Worm (Caenorhabditis elegans) whole organism, midembryonic: Measurements from ENCODE around the gene C08B6.5.

Experiments used
- T22C8.4 ChIP-seq: fragments of 200-800 bp; sonication (Bioruptor generic); IDR thresholded peaks from 2 replicates; pipeline ENCODE4 v1.3.6; 2022; ENCODE audit warnings: missing genetic modification characterization, missing compliant biosample characterization
- cog-1 ChIP-seq: sonication (generic microtip); optimal IDR thresholded peaks from 2 replicates; lab custom pipeline; 2016; ENCODE audit warnings: missing genetic modification characterization, missing compliant biosample characterization
- flt-1 ChIP-seq: fragments of 200-800 bp; sonication (Bioruptor generic); IDR thresholded peaks from 2 replicates; pipeline ENCODE4 v1.3.6; 2022; ENCODE audit warnings: missing genetic modification characterization, missing compliant biosample characterization
- klf-2 ChIP-seq: fragments of 200-800 bp; sonication (Bioruptor generic); conservative IDR thresholded peaks from 2 replicates; pipeline ENCODE4 v1.3.6; 2022; ENCODE audit warnings: missing genetic modification reagents, missing genetic modification characterization, missing compliant biosample characterization
- med-1 ChIP-seq: sonication (generic microtip); optimal IDR thresholded peaks from 2 replicates; lab custom pipeline; 2017; ENCODE audit warnings: missing genetic modification characterization, mild to moderate bottlenecking, missing compliant biosample characterization, antibody characterized with exemption, missing genetic modification reagents; ENCODE audit not compliant: insufficient read depth
- ref-1 ChIP-seq: fragments of 200-800 bp; sonication (Bioruptor generic); conservative IDR thresholded peaks from 2 replicates; pipeline ENCODE4 v1.3.6; 2022; ENCODE audit warnings: missing genetic modification reagents, missing genetic modification characterization, missing compliant biosample characterization
- tab-1 ChIP-seq: fragments of 200-800 bp; sonication (Bioruptor generic); IDR thresholded peaks from 2 replicates; pipeline ENCODE4 v1.3.6; 2022; ENCODE audit warnings: missing genetic modification characterization, missing compliant biosample characterization
- ztf-23 ChIP-seq: fragments of 200-800 bp; sonication (Bioruptor generic); IDR thresholded peaks from 2 replicates; pipeline ENCODE4 v1.3.6; 2022; ENCODE audit warnings: missing genetic modification reagents, missing genetic modification characterization, missing compliant biosample characterization
- ztf-29 ChIP-seq: fragments of 200-800 bp; sonication (Bioruptor generic); IDR thresholded peaks from 2 replicates; pipeline ENCODE4 v1.3.6; 2022; ENCODE audit warnings: missing genetic modification reagents, missing genetic modification characterization, missing compliant biosample characterization

The C08B6.5 gene

DNA sequence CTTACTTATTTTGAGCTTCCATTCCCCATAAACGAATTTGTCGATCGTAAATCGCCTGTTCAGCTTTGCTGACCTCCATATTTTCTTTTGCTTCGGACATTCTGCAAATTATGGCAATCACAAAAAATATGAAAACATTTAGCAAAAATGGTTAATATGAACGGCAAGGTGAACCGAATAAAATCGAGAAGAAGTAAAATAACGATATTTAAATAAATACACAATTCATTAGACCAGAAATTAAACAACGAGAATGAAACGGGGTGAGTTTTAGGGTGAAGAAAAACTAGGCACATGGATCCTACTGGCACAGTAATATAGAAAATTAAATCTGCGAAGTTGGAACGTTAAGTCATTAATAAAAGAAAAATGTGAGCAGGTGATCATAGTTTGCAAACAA lies 12.6 kb downstream of the C08B6.5 start, which contains the start of gene aos-1:
Gene aos-1 (minus strand): TSS at position 101 of the 400 bp plus-strand sequence.
- TF ChIP-seq tab-1 (GFP tag; lab: Robert Waterston, UW), result no peak
- no peak for TF ChIP-seq ztf-23 (GFP tag; lab: Robert Waterston, UW)
- TF ChIP-seq ref-1 (GFP tag; lab: Robert Waterston, UW), result no peak

DNA sequence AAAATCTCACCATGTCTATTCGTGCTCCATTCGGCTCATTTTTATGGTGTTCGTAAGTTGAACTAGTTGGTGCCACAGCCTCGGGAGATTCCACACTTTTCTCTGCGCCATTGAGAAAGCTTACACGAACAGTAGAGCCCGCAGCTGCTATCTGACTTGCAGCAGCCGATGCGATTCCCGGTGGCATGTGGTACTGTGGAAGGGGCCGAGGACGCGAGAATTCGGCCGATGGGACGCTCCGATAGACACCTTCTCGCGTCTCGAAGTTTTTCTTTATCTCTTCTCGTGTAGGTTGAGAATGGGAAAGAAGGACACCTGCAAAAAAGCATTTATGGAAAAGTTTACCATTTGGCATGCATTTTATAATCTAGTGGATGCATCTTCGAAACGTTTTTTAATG lies 15.7 kb downstream of the C08B6.5 start:
- no peak for TF ChIP-seq klf-2 (GFP tag; lab: Robert Waterston, UW)
- TF ChIP-seq ztf-23 (GFP tag; lab: Robert Waterston, UW), result no peak
- no peak for TF ChIP-seq tab-1 (GFP tag; lab: Robert Waterston, UW)
- TF ChIP-seq ztf-29 (GFP tag; lab: Robert Waterston, UW), result no peak
- TF ChIP-seq T22C8.4, result no peak
- no peak for TF ChIP-seq ref-1 (GFP tag; lab: Robert Waterston, UW)
- TF ChIP-seq med-1 (GFP tag; lab: Kevin White, UChicago), result no peak
- no peak for TF ChIP-seq cog-1 (tag; lab: Kevin White, UChicago)
- TF ChIP-seq flt-1 (GFP tag; lab: Robert Waterston, UW), result no peak

DNA sequence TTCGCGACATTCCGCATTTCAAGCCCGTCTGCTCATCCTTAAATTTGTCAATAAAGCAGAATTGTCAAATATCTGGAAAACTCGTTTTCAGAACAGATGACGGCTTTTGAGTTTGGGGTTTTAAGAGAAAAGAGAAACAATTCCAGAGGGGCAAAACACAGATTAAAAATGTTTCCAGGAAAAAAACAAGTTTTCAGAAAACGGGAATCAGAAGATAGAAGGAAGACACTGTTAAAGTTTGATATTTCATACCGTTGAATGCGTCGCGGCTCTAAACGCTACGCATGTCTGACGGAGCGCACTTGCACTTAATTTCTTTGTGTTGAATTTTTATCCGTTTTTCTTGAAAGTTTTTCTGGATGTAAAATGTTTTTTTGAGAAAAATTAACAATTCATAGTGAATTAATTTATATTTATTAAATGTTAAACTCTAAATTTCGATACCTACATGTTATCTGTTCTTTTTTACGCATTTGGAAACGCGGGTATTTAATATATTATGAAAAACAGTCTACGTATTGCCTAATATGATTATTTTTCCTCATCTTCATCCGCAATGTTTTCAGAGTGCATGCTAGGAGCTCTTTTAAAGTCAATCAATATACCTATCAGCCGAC lies 16.6 kb downstream of the C08B6.5 start, which contains the start of the genes C08B6.18, wdr-20 and C08B6.8:
Gene C08B6.18 (minus strand): TSS at position 51 of the 617 bp plus-strand sequence.
Gene wdr-20 (minus strand): TSS at position 82 of the 617 bp plus-strand sequence.
Gene C08B6.8 (plus strand): TSS at position 567 of the 617 bp plus-strand sequence.
- TF ChIP-seq T22C8.4 (no peak), ref-1 (GFP tag; lab: Robert Waterston, UW) (no peak), med-1 (GFP tag; lab: Kevin White, UChicago) (no peak), klf-2 (GFP tag; lab: Robert Waterston, UW) (no peak), ztf-23 (GFP tag; lab: Robert Waterston, UW) (no peak), tab-1 (GFP tag; lab: Robert Waterston, UW) (no peak)

DNA sequence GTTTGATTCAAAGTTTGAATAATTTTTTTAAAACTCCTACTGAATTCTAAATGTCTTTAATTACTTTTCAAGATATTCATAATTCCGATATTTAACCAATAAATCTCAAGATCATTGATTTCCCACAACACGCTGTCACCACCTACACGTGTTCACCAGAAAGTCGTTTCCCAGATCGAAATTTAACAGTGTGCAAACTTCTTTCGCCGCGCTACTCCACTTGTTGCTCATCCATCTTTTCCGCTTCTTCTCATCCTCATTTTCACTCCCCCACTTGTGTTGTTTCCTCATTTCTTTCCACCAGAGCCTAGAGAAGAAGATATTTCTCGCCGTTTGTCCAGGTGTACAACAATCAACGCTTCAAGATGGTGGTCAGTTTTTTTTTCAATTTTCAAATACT lies 28.1 kb downstream of the C08B6.5 start, which contains the start of gene C51E3.9:
Gene C51E3.9 (plus strand): TSS at position 301 of the 400 bp plus-strand sequence.
- TF ChIP-seq ref-1 (GFP tag; lab: Robert Waterston, UW) (no peak), flt-1 (GFP tag; lab: Robert Waterston, UW) (no peak), med-1 (GFP tag; lab: Kevin White, UChicago) (no peak), ztf-29 (GFP tag; lab: Robert Waterston, UW) (no peak), cog-1 (tag; lab: Kevin White, UChicago) (no peak), tab-1 (GFP tag; lab: Robert Waterston, UW) (no peak), T22C8.4 (no peak), ztf-23 (GFP tag; lab: Robert Waterston, UW) (no peak), klf-2 (GFP tag; lab: Robert Waterston, UW) (no peak)

DNA sequence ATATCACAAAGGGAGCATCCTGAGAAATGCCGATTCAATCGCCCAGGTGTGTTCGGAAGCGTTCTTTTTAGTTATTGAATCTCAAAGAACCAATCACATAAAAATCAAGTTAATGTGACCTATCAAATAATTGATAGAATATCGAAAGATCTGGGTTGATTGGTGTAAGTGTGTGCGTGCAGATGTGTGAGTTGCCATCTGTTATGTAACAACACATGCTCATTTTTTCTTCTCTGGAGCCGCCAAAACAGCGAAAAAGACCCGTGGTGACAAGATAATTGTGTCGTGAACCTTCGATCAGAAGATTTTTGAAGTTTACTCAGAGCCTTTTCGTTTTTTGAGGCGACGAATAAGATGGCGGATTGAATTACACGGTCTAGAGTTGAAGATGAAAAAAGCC lies 29.2 kb downstream of the C08B6.5 start:
- no peak for TF ChIP-seq flt-1 (GFP tag; lab: Robert Waterston, UW)
- no peak for TF ChIP-seq ref-1 (GFP tag; lab: Robert Waterston, UW)
- no peak for TF ChIP-seq med-1 (GFP tag; lab: Kevin White, UChicago)
- TF ChIP-seq T22C8.4, result no peak
- no peak for TF ChIP-seq klf-2 (GFP tag; lab: Robert Waterston, UW)
- TF ChIP-seq tab-1 (GFP tag; lab: Robert Waterston, UW), result no peak
- TF ChIP-seq cog-1 (tag; lab: Kevin White, UChicago), result no peak
- TF ChIP-seq ztf-23 (GFP tag; lab: Robert Waterston, UW), result no peak
- no peak for TF ChIP-seq ztf-29 (GFP tag; lab: Robert Waterston, UW)

DNA sequence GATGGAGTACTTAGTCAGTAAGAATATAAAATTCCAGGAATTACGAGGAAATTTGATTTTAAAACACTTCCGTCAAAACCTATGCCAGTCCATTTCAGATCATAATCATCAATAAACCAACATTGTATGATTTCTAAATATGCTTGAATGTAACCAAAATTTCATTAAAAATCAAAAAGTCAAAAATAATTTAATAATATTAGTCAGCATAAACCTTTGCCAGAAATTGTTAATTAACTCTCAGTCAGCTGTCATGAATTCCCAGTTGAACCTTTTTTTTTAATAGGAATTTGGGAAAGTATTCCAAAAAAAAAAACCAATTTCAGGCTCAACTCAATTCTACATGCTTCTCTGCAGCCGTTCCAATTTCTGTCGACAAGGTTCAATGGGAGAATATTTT lies 30.8 kb downstream of the C08B6.5 start, which contains the start of gene srsx-26:
Gene srsx-26 (plus strand): TSS at position 301 of the 400 bp plus-strand sequence.
- TF ChIP-seq ztf-29 (GFP tag; lab: Robert Waterston, UW) (no peak), med-1 (GFP tag; lab: Kevin White, UChicago) (no peak), ztf-23 (GFP tag; lab: Robert Waterston, UW) (no peak), ref-1 (GFP tag; lab: Robert Waterston, UW) (no peak), flt-1 (GFP tag; lab: Robert Waterston, UW) (no peak), cog-1 (tag; lab: Kevin White, UChicago) (no peak), klf-2 (GFP tag; lab: Robert Waterston, UW) (no peak), T22C8.4 (no peak), tab-1 (GFP tag; lab: Robert Waterston, UW) (no peak)

DNA sequence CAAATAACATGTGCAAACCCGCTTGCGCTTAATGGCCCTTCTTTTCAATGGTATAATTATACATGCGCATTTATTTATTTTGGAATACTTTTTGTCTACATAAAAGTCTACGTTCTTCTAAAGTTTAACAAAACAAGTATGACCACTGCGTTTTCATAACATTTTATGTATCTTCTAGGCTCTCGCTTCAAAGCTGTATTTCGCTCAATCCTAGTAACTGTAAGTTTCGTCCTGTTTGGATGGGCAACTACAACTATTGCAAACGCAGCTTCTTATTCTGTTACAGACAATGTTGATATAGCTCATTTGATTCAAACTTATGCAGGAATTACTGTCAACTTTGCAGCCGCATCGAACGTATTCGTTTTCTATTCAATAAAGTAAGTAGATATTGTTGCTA lies 32.2 kb downstream of the C08B6.5 start, which contains the start of gene srsx-27:
Gene srsx-27 (plus strand): TSS at position 301 of the 400 bp plus-strand sequence.
- no peak for TF ChIP-seq med-1 (GFP tag; lab: Kevin White, UChicago)
- no peak for TF ChIP-seq tab-1 (GFP tag; lab: Robert Waterston, UW)
- no peak for TF ChIP-seq ztf-23 (GFP tag; lab: Robert Waterston, UW)
- no peak for TF ChIP-seq ztf-29 (GFP tag; lab: Robert Waterston, UW)
- no peak for TF ChIP-seq klf-2 (GFP tag; lab: Robert Waterston, UW)
- no peak for TF ChIP-seq flt-1 (GFP tag; lab: Robert Waterston, UW)
- TF ChIP-seq cog-1 (tag; lab: Kevin White, UChicago), result no peak
- TF ChIP-seq ref-1 (GFP tag; lab: Robert Waterston, UW), result no peak

DNA sequence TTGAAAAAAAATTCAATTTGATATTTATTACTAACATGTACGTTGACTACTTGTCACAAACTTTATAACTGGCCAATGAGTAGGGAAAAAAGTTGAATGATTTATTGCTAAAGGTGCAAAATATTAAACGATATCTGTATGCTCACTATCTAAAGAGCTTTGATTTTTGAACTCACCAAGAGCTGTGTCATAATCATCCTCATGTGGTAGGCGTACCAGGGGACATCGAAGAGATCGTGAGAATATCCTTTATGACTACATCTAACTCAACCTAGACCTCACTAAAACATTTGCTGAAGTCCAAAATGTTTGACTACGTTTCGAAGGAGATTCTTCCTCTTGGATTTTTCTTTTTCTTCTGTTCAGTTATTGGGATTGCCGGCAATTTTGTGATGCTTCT lies 34.7 kb downstream of the C08B6.5 start, which contains the start of gene srsx-28:
Gene srsx-28 (plus strand): TSS at position 301 of the 400 bp plus-strand sequence.
- TF ChIP-seq ztf-29 (GFP tag; lab: Robert Waterston, UW) (no peak), tab-1 (GFP tag; lab: Robert Waterston, UW) (no peak), T22C8.4 (no peak), flt-1 (GFP tag; lab: Robert Waterston, UW) (no peak), ztf-23 (GFP tag; lab: Robert Waterston, UW) (no peak), klf-2 (GFP tag; lab: Robert Waterston, UW) (no peak), cog-1 (tag; lab: Kevin White, UChicago) (no peak), ref-1 (GFP tag; lab: Robert Waterston, UW) (no peak), med-1 (GFP tag; lab: Kevin White, UChicago) (no peak)
